Fruit fly (Drosophila melanogaster) whole organism, prepupa: ENCODE data around the gene CG31050.
A peak's percentile ranks its signal among the peaks of the same experiment; 100 is the strongest.

Source experiments
- Blimp-1 ChIP-seq: fragments of 200-800 bp; sonication (Bioruptor generic); optimal IDR thresholded peaks from 3 replicates; lab custom pipeline; 2017; ENCODE audit warnings: missing biosample characterization, missing genetic modification characterization, mild to moderate bottlenecking, moderate library complexity, missing genetic modification reagents
- CG10631 ChIP-seq: fragments of 200-800 bp; sonication (Bioruptor generic); optimal IDR thresholded peaks from 2 replicates; lab custom pipeline; 2016; ENCODE audit warnings: missing biosample characterization, missing genetic modification characterization
- CG10669 ChIP-seq: fragments of 200-800 bp; sonication (Bioruptor generic); optimal IDR thresholded peaks from 3 replicates; lab custom pipeline; 2018; ENCODE audit warnings: missing biosample characterization, mild to moderate bottlenecking, missing genetic modification characterization, moderate library complexity
- CG11294 ChIP-seq: fragments of 200-800 bp; sonication (Bioruptor generic); IDR thresholded peaks from 2 replicates; pipeline ENCODE4 v1.3.6; 2022; ENCODE audit warnings: missing biosample characterization, missing genetic modification characterization
- CG11762 ChIP-seq: fragments of 200-800 bp; sonication (Bioruptor generic); optimal IDR thresholded peaks from 3 replicates; lab custom pipeline; 2016; ENCODE audit warnings: missing biosample characterization, missing genetic modification characterization; ENCODE audit not compliant: insufficient read depth
- CG11902 ChIP-seq: fragments of 200-800 bp; sonication (Bioruptor generic); optimal IDR thresholded peaks from 3 replicates; lab custom pipeline; 2016; ENCODE audit warnings: missing biosample characterization, missing genetic modification characterization
- CG15336 ChIP-seq: fragments of 200-800 bp; sonication (Bioruptor generic); IDR thresholded peaks from 2 replicates; pipeline ENCODE4 v1.3.6; 2022; ENCODE audit warnings: missing biosample characterization, missing genetic modification characterization
- CG1621 ChIP-seq: fragments of 200-800 bp; sonication (Bioruptor generic); optimal IDR thresholded peaks from 3 replicates; lab custom pipeline; 2018; ENCODE audit warnings: missing biosample characterization, mild to moderate bottlenecking, missing genetic modification characterization
- CG16779 ChIP-seq: fragments of 200-800 bp; sonication (Bioruptor generic); optimal IDR thresholded peaks from 3 replicates; lab custom pipeline; 2017; ENCODE audit warnings: missing biosample characterization, mild to moderate bottlenecking, missing genetic modification characterization
- CG3032 ChIP-seq: fragments of 200-800 bp; optimal IDR thresholded peaks from 2 replicates; lab custom pipeline; 2019; ENCODE audit warnings: missing biosample characterization, mild to moderate bottlenecking, missing genetic modification characterization, moderate library complexity
- CG32006 ChIP-seq: fragments of 200-800 bp; sonication (Bioruptor generic); optimal IDR thresholded peaks from 3 replicates; lab custom pipeline; 2017; ENCODE audit warnings: missing biosample characterization, mild to moderate bottlenecking, missing genetic modification characterization
- CG3919 ChIP-seq: fragments of 200-800 bp; sonication (Bioruptor generic); optimal IDR thresholded peaks from 3 replicates; lab custom pipeline; 2016; ENCODE audit warnings: missing biosample characterization, missing genetic modification characterization
- CG4318 ChIP-seq: fragments of 200-800 bp; sonication (Bioruptor generic); optimal IDR thresholded peaks from 3 replicates; lab custom pipeline; 2017; ENCODE audit warnings: missing biosample characterization, mild to moderate bottlenecking, missing genetic modification characterization
- CG6163 ChIP-seq: fragments of 200-800 bp; sonication (Bioruptor generic); IDR thresholded peaks from 3 replicates; pipeline ENCODE4 v1.3.6; 2022; ENCODE audit warnings: missing biosample characterization, missing genetic modification characterization
- CG6276 ChIP-seq: fragments of 200-800 bp; sonication (Bioruptor generic); optimal IDR thresholded peaks from 2 replicates; lab custom pipeline; 2017; ENCODE audit warnings: missing biosample characterization, mild to moderate bottlenecking, missing genetic modification characterization
- CG6792 ChIP-seq: fragments of 200-800 bp; sonication (Bioruptor generic); optimal IDR thresholded peaks from 3 replicates; lab custom pipeline; 2016; ENCODE audit warnings: missing biosample characterization, missing genetic modification characterization
- CG6808 ChIP-seq: fragments of 200-800 bp; sonication (Bioruptor generic); optimal IDR thresholded peaks from 3 replicates; lab custom pipeline; 2017; ENCODE audit warnings: missing biosample characterization, missing genetic modification characterization, mild to moderate bottlenecking, moderate library complexity, missing genetic modification reagents
- CG6854 ChIP-seq: fragments of 200-800 bp; sonication (Bioruptor generic); optimal IDR thresholded peaks from 2 replicates; lab custom pipeline; 2017; ENCODE audit warnings: missing biosample characterization, mild to moderate bottlenecking, missing genetic modification characterization
- CG7368 ChIP-seq: fragments of 200-800 bp; sonication (Bioruptor generic); optimal IDR thresholded peaks from 3 replicates; lab custom pipeline; 2016; ENCODE audit warnings: missing biosample characterization, missing genetic modification characterization
- CG8119 ChIP-seq: fragments of 200-800 bp; sonication (Bioruptor generic); IDR thresholded peaks from 3 replicates; pipeline ENCODE4 v1.3.6; 2022; ENCODE audit warnings: missing biosample characterization, missing genetic modification characterization
- CG8319 ChIP-seq: fragments of 200-800 bp; sonication (Bioruptor generic); optimal IDR thresholded peaks from 3 replicates; lab custom pipeline; 2016; ENCODE audit warnings: missing biosample characterization, missing genetic modification characterization
- CG8632 ChIP-seq: fragments of 200-800 bp; sonication (Bioruptor generic); optimal IDR thresholded peaks from 3 replicates; lab custom pipeline; 2016; ENCODE audit warnings: missing biosample characterization, missing genetic modification characterization
- Eip75B ChIP-seq: fragments of 200-800 bp; sonication (Bioruptor generic); optimal IDR thresholded peaks from 3 replicates; lab custom pipeline; 2016; ENCODE audit warnings: missing biosample characterization, missing genetic modification characterization
- Eip78C ChIP-seq: fragments of 200-800 bp; sonication (Bioruptor generic); peaks from one replicate; lab custom pipeline; 2016; ENCODE audit warnings: missing biosample characterization, missing genetic modification characterization
- Eip93F ChIP-seq: fragments of 200-800 bp; sonication (Bioruptor generic); optimal IDR thresholded peaks from 2 replicates; lab custom pipeline; 2016; ENCODE audit warnings: missing biosample characterization, mild to moderate bottlenecking, missing genetic modification characterization
- Gug ChIP-seq: fragments of 200-800 bp; sonication (Bioruptor generic); IDR thresholded peaks from 2 replicates; pipeline ENCODE4 v1.3.6; 2022; ENCODE audit warnings: missing biosample characterization, missing genetic modification characterization
- Hr38 ChIP-seq: sonication (Bioruptor generic); optimal IDR thresholded peaks from 2 replicates; lab custom pipeline; 2016; ENCODE audit warnings: missing biosample characterization, missing genetic modification characterization
- Hr39 ChIP-seq: fragments of 200-800 bp; sonication (Bioruptor generic); optimal IDR thresholded peaks from 2 replicates; lab custom pipeline; 2016; ENCODE audit warnings: missing biosample characterization, missing genetic modification characterization
- Hr4 ChIP-seq: fragments of 200-800 bp; sonication (Bioruptor generic); optimal IDR thresholded peaks from 3 replicates; lab custom pipeline; 2016; ENCODE audit warnings: missing biosample characterization, missing genetic modification characterization
- Met ChIP-seq: fragments of 200-800 bp; sonication (Bioruptor generic); optimal IDR thresholded peaks from 3 replicates; lab custom pipeline; 2016; ENCODE audit warnings: missing biosample characterization, missing genetic modification characterization
- OdsH ChIP-seq: fragments of 200-800 bp; sonication (Bioruptor generic); optimal IDR thresholded peaks from 3 replicates; lab custom pipeline; 2016; ENCODE audit warnings: missing biosample characterization, missing genetic modification characterization
- Smox ChIP-seq: fragments of 200-800 bp; sonication (Bioruptor generic); optimal IDR thresholded peaks from 3 replicates; lab custom pipeline; 2016; ENCODE audit warnings: missing biosample characterization, missing genetic modification characterization
- Sox102F ChIP-seq: fragments of 200-800 bp; sonication (Bioruptor generic); optimal IDR thresholded peaks from 2 replicates; lab custom pipeline; 2016; ENCODE audit warnings: missing biosample characterization, mild to moderate bottlenecking, missing genetic modification characterization
- Sox14 ChIP-seq: fragments of 200-800 bp; sonication (Bioruptor generic); optimal IDR thresholded peaks from 3 replicates; lab custom pipeline; 2016; ENCODE audit warnings: missing biosample characterization, missing genetic modification characterization
- acj6 ChIP-seq: fragments of 200-800 bp; sonication (Bioruptor generic); optimal IDR thresholded peaks from 3 replicates; lab custom pipeline; 2016; ENCODE audit warnings: missing biosample characterization, missing genetic modification characterization
- cyc ChIP-seq: fragments of 200-800 bp; sonication (Bioruptor generic); optimal IDR thresholded peaks from 3 replicates; lab custom pipeline; 2016; ENCODE audit warnings: missing biosample characterization, missing genetic modification characterization
- dac ChIP-seq: fragments of 200-800 bp; sonication (Bioruptor generic); optimal IDR thresholded peaks from 2 replicates; lab custom pipeline; 2017; ENCODE audit warnings: missing biosample characterization, mild to moderate bottlenecking, missing genetic modification characterization
- dsx ChIP-seq: fragments of 200-800 bp; optimal IDR thresholded peaks from 3 replicates; lab custom pipeline; 2019; ENCODE audit warnings: missing biosample characterization, mild to moderate bottlenecking, missing genetic modification characterization, moderate library complexity; ENCODE audit not compliant: poor library complexity, severe bottlenecking
- esn ChIP-seq: fragments of 200-800 bp; sonication (Bioruptor generic); optimal IDR thresholded peaks from 2 replicates; lab custom pipeline; 2016; ENCODE audit warnings: missing biosample characterization, mild to moderate bottlenecking, missing genetic modification characterization, moderate library complexity
- fd59A ChIP-seq: fragments of 200-800 bp; sonication (Bioruptor generic); optimal IDR thresholded peaks from 2 replicates; lab custom pipeline; 2017; ENCODE audit warnings: missing biosample characterization, mild to moderate bottlenecking, missing genetic modification characterization, missing genetic modification reagents
- fd85E ChIP-seq: fragments of 200-800 bp; sonication (Bioruptor generic); optimal IDR thresholded peaks from 3 replicates; lab custom pipeline; 2016; ENCODE audit warnings: missing biosample characterization, missing genetic modification characterization
- fkh ChIP-seq: fragments of 200-800 bp; sonication (Bioruptor generic); optimal IDR thresholded peaks from 3 replicates; lab custom pipeline; 2017; ENCODE audit warnings: missing biosample characterization, mild to moderate bottlenecking, missing genetic modification characterization, moderate library complexity
- net ChIP-seq: fragments of 200-800 bp; sonication (Bioruptor generic); optimal IDR thresholded peaks from 3 replicates; lab custom pipeline; 2016; ENCODE audit warnings: missing biosample characterization, missing genetic modification characterization
- pdm3 ChIP-seq: fragments of 200-800 bp; sonication (Bioruptor generic); optimal IDR thresholded peaks from 3 replicates; lab custom pipeline; 2016; ENCODE audit warnings: missing biosample characterization, missing genetic modification characterization
- salr ChIP-seq, 2 experiments: fragments of 200-800 bp; sonication (Bioruptor generic); optimal IDR thresholded peaks; 3 replicates each; lab custom pipeline; 2016 to 2018; ENCODE audit warnings: missing biosample characterization in 2 of 2, missing genetic modification characterization in 2 of 2, mild to moderate bottlenecking in 1 of 2
- spab ChIP-seq: fragments of 200-800 bp; sonication (Bioruptor generic); optimal IDR thresholded peaks from 2 replicates; lab custom pipeline; 2017; ENCODE audit warnings: missing biosample characterization, mild to moderate bottlenecking, missing genetic modification characterization, missing genetic modification reagents
- ss ChIP-seq, 2 experiments: fragments of 200-800 bp; sonication (Bioruptor generic); optimal IDR thresholded peaks; 2 replicates in 1 of 2; 3 replicates in 1 of 2; lab custom pipeline; 2017 to 2018; ENCODE audit warnings: mild to moderate bottlenecking in 2 of 2, missing biosample characterization in 2 of 2, missing genetic modification characterization in 2 of 2, moderate library complexity in 1 of 2
- svp ChIP-seq: fragments of 200-800 bp; sonication (Bioruptor generic); peaks from one replicate; lab custom pipeline; 2016; ENCODE audit warnings: missing biosample characterization, missing genetic modification characterization
- topi ChIP-seq: fragments of 200-800 bp; sonication (Bioruptor generic); optimal IDR thresholded peaks from 3 replicates; lab custom pipeline; 2016; ENCODE audit warnings: missing biosample characterization, missing genetic modification characterization
- vri ChIP-seq: fragments of 200-800 bp; sonication (Bioruptor generic); optimal IDR thresholded peaks from 3 replicates; lab custom pipeline; 2016; ENCODE audit warnings: missing biosample characterization, mild to moderate bottlenecking, missing genetic modification characterization

The CG31050 gene

DNA sequence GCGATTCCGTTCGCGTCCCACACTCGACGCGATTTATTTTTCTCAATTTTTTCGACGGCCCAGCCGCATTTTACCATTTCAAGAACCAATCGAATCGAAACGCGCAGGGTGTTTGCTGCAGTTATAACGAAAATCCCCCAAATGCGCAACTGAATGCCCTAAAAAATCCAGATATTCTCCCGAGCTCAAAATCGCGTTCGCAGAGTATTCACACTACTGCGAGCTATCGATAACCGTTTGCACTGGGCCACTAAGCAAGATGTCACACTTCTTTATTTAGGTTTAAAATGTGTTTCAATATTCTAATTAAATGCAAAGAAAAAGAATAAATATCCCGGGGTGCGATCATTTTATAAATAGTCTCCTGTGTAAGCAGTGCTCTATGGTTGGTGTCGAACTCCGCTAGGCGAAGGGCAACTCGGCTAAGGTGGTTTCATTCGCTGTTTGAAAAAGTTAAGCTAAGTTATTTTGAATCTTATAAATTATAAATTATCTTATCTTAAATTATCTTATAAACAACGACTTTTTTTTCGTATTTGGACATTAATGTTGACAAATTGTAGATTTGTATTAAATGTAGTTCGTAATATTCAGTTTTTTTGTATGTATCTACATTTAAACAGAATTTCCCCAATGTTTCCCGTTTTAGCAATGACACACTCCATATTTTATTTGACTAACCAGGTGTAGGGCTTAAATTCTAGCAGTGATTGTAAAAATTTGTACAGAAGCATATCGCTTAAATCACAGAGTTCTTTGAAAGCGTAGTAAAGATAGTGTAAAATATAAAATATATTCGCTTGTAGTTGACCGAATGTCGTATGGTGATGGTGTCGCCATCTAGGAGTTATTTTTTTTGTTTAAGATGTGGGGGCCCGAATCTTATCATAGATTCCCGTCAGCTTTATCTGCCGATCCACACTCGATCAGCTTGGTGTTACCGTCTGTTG, 15.0 kb downstream of the CG31050 start, which contains the start of gene CG10011:
TSS of gene CG10011 (minus strand) at position 119 of the 950 bp plus-strand sequence.
- TF ChIP-seq spab (GFP tag; lab: Kevin White, UChicago) (no peak), Smox (no peak), CG8632 (GFP tag; lab: Kevin White, UChicago) (no peak), CG8119 (no peak), topi (GFP tag; lab: Kevin White, UChicago) (no peak), CG16779 (no peak), esn (GFP tag; lab: Kevin White, UChicago) (peak; percentile 37), pdm3 (GFP tag; lab: Kevin White, UChicago) (no peak), CG6854 (GFP tag; lab: Kevin White, UChicago) (no peak), fd85E (no peak), fd59A (GFP tag; lab: Kevin White, UChicago) (no peak), vri (GFP tag; lab: Kevin White, UChicago) (no peak), dsx (GFP tag; lab: Kevin White, UChicago) (no peak), Sox102F (peak; percentile 11), Hr4 (GFP tag; lab: Kevin White, UChicago) (no peak), Sox14 (GFP tag; lab: Kevin White, UChicago) (peak; percentile 29), CG7368 (GFP tag; lab: Kevin White, UChicago) (peak; percentile 17), CG11902 (GFP tag; lab: Kevin White, UChicago) (no peak), svp (GFP tag; lab: Kevin White, UChicago) (peak; percentile 51), net (no peak), CG3919 (GFP tag; lab: Kevin White, UChicago) (peak; percentile 10), Hr38 (GFP tag; lab: Kevin White, UChicago) (no peak), Gug (no peak), CG15336 (GFP tag; lab: Robert Waterston, UW) (peak; percentile 30; the same call in 1 of the 2 replicates), Blimp-1 (GFP tag; lab: Kevin White, UChicago) (peak; percentile 5), CG10669 (GFP tag; lab: Kevin White, UChicago) (no peak), OdsH (GFP tag; lab: Kevin White, UChicago) (no peak), dac (GFP tag; lab: Kevin White, UChicago) (no peak), acj6 (no peak), ss (GFP tag; optimal IDR thresholded peaks at IDR 0.05; lab: Kevin White, UChicago) (no peak), CG1621 (tag; lab: Kevin White, UChicago) (no peak), Eip93F (no peak), CG4318 (GFP tag; lab: Kevin White, UChicago) (no peak), cyc (no peak), CG6276 (GFP tag; lab: Kevin White, UChicago) (no peak), CG6792 (GFP tag; lab: Kevin White, UChicago) (no peak), CG10631 (GFP tag; lab: Kevin White, UChicago) (no peak), Met (peak; percentile 20), CG32006 (GFP tag; lab: Kevin White, UChicago) (no peak), CG6808 (peak; percentile 10), salr (GFP tag; optimal IDR thresholded peaks at IDR 0.05; lab: Kevin White, UChicago) (no peak), CG11294 (no peak), CG6163 (GFP tag; lab: Robert Waterston, UW) (peak; percentile 30; the same call in 1 of the 3 replicates), fkh (GFP tag; lab: Kevin White, UChicago) (no peak), CG8319 (GFP tag; lab: Kevin White, UChicago) (no peak), Eip78C (GFP tag; lab: Kevin White, UChicago) (peak; percentile 75), CG3032 (tag; lab: Kevin White, UChicago) (no peak), Eip75B (GFP tag; lab: Kevin White, UChicago) (no peak), Hr39 (GFP tag; lab: Kevin White, UChicago) (no peak), CG11762 (no peak)
